Worm (Caenorhabditis elegans) whole organism, mixed stage, embryonic: ENCODE results near the gene K02D3.2.

Experiments used
- M03D4.4 ChIP-seq: sonication (generic microtip); optimal IDR thresholded peaks from 2 replicates; lab custom pipeline; 2017; ENCODE audit warnings: mild to moderate bottlenecking, missing genetic modification characterization, missing compliant biosample characterization
- bed-3 ChIP-seq: fragments of 200-800 bp; sonication (Bioruptor generic); optimal IDR thresholded peaks from 3 replicates; lab custom pipeline; 2018; ENCODE audit warnings: mild to moderate bottlenecking, missing genetic modification characterization, moderate library complexity, missing compliant biosample characterization
- ceh-39 ChIP-seq: fragments of 150-350 bp; optimal IDR thresholded peaks from 2 replicates; lab custom pipeline; 2014; ENCODE audit warnings: missing biosample characterization, missing genetic modification characterization
- ces-1 ChIP-seq: fragments of 150-350 bp; optimal IDR thresholded peaks from 2 replicates; lab custom pipeline; 2014; ENCODE audit warnings: missing biosample characterization, missing genetic modification reagents, missing genetic modification characterization
- lin-13 ChIP-seq: fragments of 150-350 bp; optimal IDR thresholded peaks from 2 replicates; lab custom pipeline; 2014; ENCODE audit warnings: missing biosample characterization, missing genetic modification characterization
- lsy-2 ChIP-seq: fragments of 150-350 bp; optimal IDR thresholded peaks from 2 replicates; lab custom pipeline; 2014; ENCODE audit warnings: missing biosample characterization, missing genetic modification characterization
- mep-1 ChIP-seq: fragments of 150-350 bp; optimal IDR thresholded peaks from 2 replicates; lab custom pipeline; 2017; ENCODE audit warnings: missing biosample characterization, missing genetic modification reagents, missing genetic modification characterization, inconsistent platforms
- mls-2 ChIP-seq: sonication (generic microtip); optimal IDR thresholded peaks from 2 replicates; lab custom pipeline; 2016; ENCODE audit warnings: mild to moderate bottlenecking, missing genetic modification characterization, moderate library complexity, missing compliant biosample characterization
- nhr-76 ChIP-seq: sonication (generic microtip); optimal IDR thresholded peaks from 2 replicates; lab custom pipeline; 2017; ENCODE audit warnings: missing biosample characterization, missing genetic modification characterization
- pha-4 ChIP-seq: fragments of 150-350 bp; optimal IDR thresholded peaks from 2 replicates; lab custom pipeline; 2018; ENCODE audit warnings: missing biosample characterization, missing genetic modification reagents, missing genetic modification characterization
- sptf-1 ChIP-seq: sonication (generic microtip); optimal IDR thresholded peaks from 2 replicates; lab custom pipeline; 2017; ENCODE audit warnings: mild to moderate bottlenecking, missing genetic modification characterization, moderate library complexity, missing compliant biosample characterization
- unc-39 ChIP-seq: fragments of 150-350 bp; optimal IDR thresholded peaks from 2 replicates; lab custom pipeline; 2014; ENCODE audit warnings: missing biosample characterization, missing genetic modification characterization
- unc-62 ChIP-seq: fragments of 150-350 bp; optimal IDR thresholded peaks from 2 replicates; lab custom pipeline; 2014; ENCODE audit warnings: missing biosample characterization, missing genetic modification reagents, missing genetic modification characterization

DNA sequence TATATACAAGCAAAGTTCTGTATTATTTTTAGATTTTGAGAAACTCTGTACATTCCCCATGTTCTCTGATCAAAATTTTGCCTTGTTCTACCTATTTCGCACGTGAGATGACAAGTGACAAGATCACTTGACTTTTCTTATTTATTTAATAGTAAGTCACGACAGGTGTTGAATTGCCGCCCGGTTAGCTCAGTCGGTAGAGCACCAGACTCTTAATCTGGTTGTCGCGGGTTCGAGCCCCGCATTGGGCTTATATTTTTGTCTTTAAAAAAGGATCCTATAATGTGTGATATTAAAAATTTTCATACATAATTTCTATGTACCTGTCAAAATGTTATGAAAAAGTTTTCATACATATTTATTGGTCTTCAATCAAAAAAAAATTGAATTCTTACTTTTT is 2.9 kb upstream of the K02D3.2 start:
- no peak for TF ChIP-seq lsy-2 (tag; lab: Kevin White, UChicago)
- no peak for TF ChIP-seq lin-13 (tag; lab: Kevin White, UChicago)
- TF ChIP-seq ces-1 (GFP tag; lab: Kevin White, UChicago), result no peak
- no peak for TF ChIP-seq nhr-76 (tag; lab: Kevin White, UChicago)
- no peak for TF ChIP-seq M03D4.4 (tag; lab: Kevin White, UChicago)
- no peak for TF ChIP-seq bed-3
- TF ChIP-seq pha-4 (tag; lab: Kevin White, UChicago), result no peak
- TF ChIP-seq mep-1, result no peak
- TF ChIP-seq unc-62, result no peak
- TF ChIP-seq sptf-1, result no peak
- TF ChIP-seq unc-39 (tag; lab: Kevin White, UChicago), result no peak
- TF ChIP-seq ceh-39 (tag; lab: Kevin White, UChicago), result no peak
- TF ChIP-seq mls-2, result no peak
